Worm (Caenorhabditis elegans): Measurements from ENCODE around the gene C51E3.10.

DNA sequence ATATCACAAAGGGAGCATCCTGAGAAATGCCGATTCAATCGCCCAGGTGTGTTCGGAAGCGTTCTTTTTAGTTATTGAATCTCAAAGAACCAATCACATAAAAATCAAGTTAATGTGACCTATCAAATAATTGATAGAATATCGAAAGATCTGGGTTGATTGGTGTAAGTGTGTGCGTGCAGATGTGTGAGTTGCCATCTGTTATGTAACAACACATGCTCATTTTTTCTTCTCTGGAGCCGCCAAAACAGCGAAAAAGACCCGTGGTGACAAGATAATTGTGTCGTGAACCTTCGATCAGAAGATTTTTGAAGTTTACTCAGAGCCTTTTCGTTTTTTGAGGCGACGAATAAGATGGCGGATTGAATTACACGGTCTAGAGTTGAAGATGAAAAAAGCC is 14.1 kb downstream of the C51E3.10 start:
- TF ChIP-seq fkh-10 (GFP tag; optimal IDR thresholded peaks at IDR 0.05) (no peak), mep-1 (tag; optimal IDR thresholded peaks at IDR 0.05) (no peak), ets-5 (GFP tag; IDR thresholded peaks at IDR 0.05) (no peak), aly-2 (tag; optimal IDR thresholded peaks at IDR 0.05) (no peak), mdl-1 (tag; optimal IDR thresholded peaks at IDR 0.05) (no peak), unc-130 (tag; optimal IDR thresholded peaks at IDR 0.05) (peak; percentile 38), elt-3 (tag; optimal IDR thresholded peaks at IDR 0.05) (no peak), fos-1 (tag; optimal IDR thresholded peaks at IDR 0.05) (no peak), zag-1 (tag; optimal IDR thresholded peaks at IDR 0.05) (no peak), unc-62 (GFP tag; optimal IDR thresholded peaks at IDR 0.05) (no peak)
